Worm (Caenorhabditis elegans) whole organism, midembryonic: Measurements from ENCODE around the gene wdr-31.

Experiments used
- T22C8.4 ChIP-seq: fragments of 200-800 bp; sonication (Bioruptor generic); IDR thresholded peaks from 2 replicates; pipeline ENCODE4 v1.3.6; 2022; ENCODE audit warnings: missing genetic modification characterization, missing compliant biosample characterization
- cog-1 ChIP-seq: sonication (generic microtip); optimal IDR thresholded peaks from 2 replicates; lab custom pipeline; 2016; ENCODE audit warnings: missing genetic modification characterization, missing compliant biosample characterization
- flt-1 ChIP-seq: fragments of 200-800 bp; sonication (Bioruptor generic); IDR thresholded peaks from 2 replicates; pipeline ENCODE4 v1.3.6; 2022; ENCODE audit warnings: missing genetic modification characterization, missing compliant biosample characterization
- klf-2 ChIP-seq: fragments of 200-800 bp; sonication (Bioruptor generic); conservative IDR thresholded peaks from 2 replicates; pipeline ENCODE4 v1.3.6; 2022; ENCODE audit warnings: missing genetic modification reagents, missing genetic modification characterization, missing compliant biosample characterization
- tab-1 ChIP-seq: fragments of 200-800 bp; sonication (Bioruptor generic); IDR thresholded peaks from 2 replicates; pipeline ENCODE4 v1.3.6; 2022; ENCODE audit warnings: missing genetic modification characterization, missing compliant biosample characterization
- ztf-23 ChIP-seq: fragments of 200-800 bp; sonication (Bioruptor generic); IDR thresholded peaks from 2 replicates; pipeline ENCODE4 v1.3.6; 2022; ENCODE audit warnings: missing genetic modification reagents, missing genetic modification characterization, missing compliant biosample characterization
- ztf-29 ChIP-seq: fragments of 200-800 bp; sonication (Bioruptor generic); IDR thresholded peaks from 2 replicates; pipeline ENCODE4 v1.3.6; 2022; ENCODE audit warnings: missing genetic modification reagents, missing genetic modification characterization, missing compliant biosample characterization

ce11 chrII:2780804-2781203, 45.7 kb upstream of the wdr-31 start:
- TF ChIP-seq tab-1 (GFP tag; lab: Robert Waterston, UW) (no peak), T22C8.4 (GFP tag; lab: Robert Waterston, UW) (no peak), flt-1 (GFP tag; lab: Robert Waterston, UW) (no peak), cog-1 (tag; lab: Kevin White, UChicago) (no peak), klf-2 (GFP tag; lab: Robert Waterston, UW) (no peak), ztf-23 (GFP tag; lab: Robert Waterston, UW) (no peak), ztf-29 (no peak)
